Worm (Caenorhabditis elegans) whole organism, midembryonic: ENCODE measurements around the gene pgam-5.

Experiments used
- T22C8.4 ChIP-seq: fragments of 200-800 bp; sonication (Bioruptor generic); IDR thresholded peaks from 2 replicates; pipeline ENCODE4 v1.3.6; 2022; ENCODE audit warnings: missing genetic modification characterization, missing compliant biosample characterization
- cog-1 ChIP-seq: sonication (generic microtip); optimal IDR thresholded peaks from 2 replicates; lab custom pipeline; 2016; ENCODE audit warnings: missing genetic modification characterization, missing compliant biosample characterization
- flt-1 ChIP-seq: fragments of 200-800 bp; sonication (Bioruptor generic); IDR thresholded peaks from 2 replicates; pipeline ENCODE4 v1.3.6; 2022; ENCODE audit warnings: missing genetic modification characterization, missing compliant biosample characterization
- klf-2 ChIP-seq: fragments of 200-800 bp; sonication (Bioruptor generic); conservative IDR thresholded peaks from 2 replicates; pipeline ENCODE4 v1.3.6; 2022; ENCODE audit warnings: missing genetic modification reagents, missing genetic modification characterization, missing compliant biosample characterization
- med-1 ChIP-seq: sonication (generic microtip); optimal IDR thresholded peaks from 2 replicates; lab custom pipeline; 2017; ENCODE audit warnings: missing genetic modification characterization, mild to moderate bottlenecking, missing compliant biosample characterization, antibody characterized with exemption, missing genetic modification reagents; ENCODE audit not compliant: insufficient read depth
- ref-1 ChIP-seq: fragments of 200-800 bp; sonication (Bioruptor generic); conservative IDR thresholded peaks from 2 replicates; pipeline ENCODE4 v1.3.6; 2022; ENCODE audit warnings: missing genetic modification reagents, missing genetic modification characterization, missing compliant biosample characterization
- tab-1 ChIP-seq: fragments of 200-800 bp; sonication (Bioruptor generic); IDR thresholded peaks from 2 replicates; pipeline ENCODE4 v1.3.6; 2022; ENCODE audit warnings: missing genetic modification characterization, missing compliant biosample characterization
- ztf-23 ChIP-seq: fragments of 200-800 bp; sonication (Bioruptor generic); IDR thresholded peaks from 2 replicates; pipeline ENCODE4 v1.3.6; 2022; ENCODE audit warnings: missing genetic modification reagents, missing genetic modification characterization, missing compliant biosample characterization
- ztf-29 ChIP-seq: fragments of 200-800 bp; sonication (Bioruptor generic); IDR thresholded peaks from 2 replicates; pipeline ENCODE4 v1.3.6; 2022; ENCODE audit warnings: missing genetic modification reagents, missing genetic modification characterization, missing compliant biosample characterization

DNA sequence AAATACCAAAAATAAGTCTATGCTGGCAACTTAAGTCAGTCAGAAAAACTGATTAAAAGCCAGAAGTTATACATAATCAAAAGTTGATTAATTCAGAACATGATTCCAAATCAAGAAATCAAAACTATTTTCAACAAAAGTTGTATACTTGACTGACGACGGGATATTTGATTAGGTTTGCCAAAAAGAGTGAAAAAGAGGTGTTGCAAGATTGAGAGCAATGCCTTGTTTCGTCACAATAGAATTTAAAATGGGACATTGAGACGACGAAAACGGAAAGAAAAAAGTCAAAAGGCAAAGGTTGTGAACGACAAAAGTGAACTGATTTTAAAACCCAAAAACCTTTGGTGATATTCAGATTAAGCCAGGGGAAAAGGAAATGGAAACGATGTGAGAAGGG is 39.7 kb downstream of the pgam-5 start:
- TF ChIP-seq cog-1 (tag; lab: Kevin White, UChicago): no peak
- TF ChIP-seq ref-1 (GFP tag; lab: Robert Waterston, UW): no peak
- TF ChIP-seq tab-1: no peak
- no peak for TF ChIP-seq med-1
- TF ChIP-seq ztf-29 (GFP tag; lab: Robert Waterston, UW): no peak
- no peak for TF ChIP-seq flt-1 (GFP tag; lab: Robert Waterston, UW)
- TF ChIP-seq T22C8.4 (GFP tag; lab: Robert Waterston, UW): no peak
- no peak for TF ChIP-seq klf-2 (GFP tag; lab: Robert Waterston, UW)
- TF ChIP-seq ztf-23 (GFP tag; lab: Robert Waterston, UW): no peak
